Worm (Caenorhabditis elegans) whole organism, young adult: ENCODE data around the gene srsx-12.

Experiments used
- B0035.1 ChIP-seq: sonication (generic microtip); optimal IDR thresholded peaks from 2 replicates; lab custom pipeline; 2016; ENCODE audit warnings: missing genetic modification characterization, mild to moderate bottlenecking, missing compliant biosample characterization, missing genotype, missing genetic modification reagents
- C17E4.6 ChIP-seq: fragments of 200-800 bp; sonication (Bioruptor generic); IDR thresholded peaks from 2 replicates; pipeline ENCODE4 v1.3.6; 2022; ENCODE audit warnings: missing genetic modification reagents, missing genetic modification characterization, missing compliant biosample characterization
- F33H1.4 ChIP-seq: fragments of 200-800 bp; sonication (Bioruptor generic); IDR thresholded peaks from 2 replicates; pipeline ENCODE4 v1.3.6; 2022; ENCODE audit warnings: missing genetic modification reagents, missing genetic modification characterization, missing compliant biosample characterization
- F37B4.10 ChIP-seq: fragments of 200-800 bp; sonication (Bioruptor generic); IDR thresholded peaks from 2 replicates; pipeline ENCODE4 v1.3.6; 2022; ENCODE audit warnings: missing genetic modification characterization, missing compliant biosample characterization
- K11D2.4 ChIP-seq: fragments of 200-800 bp; sonication (Bioruptor generic); IDR thresholded peaks from 2 replicates; pipeline ENCODE4 v1.3.6; 2022; ENCODE audit warnings: missing genetic modification reagents, missing genetic modification characterization, missing compliant biosample characterization
- T07F8.4 ChIP-seq: sonication (generic microtip); optimal IDR thresholded peaks from 2 replicates; lab custom pipeline; 2016; ENCODE audit warnings: mild to moderate bottlenecking, missing genetic modification characterization, moderate library complexity, missing compliant biosample characterization
- T26A5.8 ChIP-seq: sonication (generic microtip); optimal IDR thresholded peaks from 2 replicates; lab custom pipeline; 2016; ENCODE audit warnings: missing genetic modification characterization, missing compliant biosample characterization
- Y56A3A.18 ChIP-seq: fragments of 200-800 bp; sonication (Bioruptor generic); IDR thresholded peaks from 2 replicates; pipeline ENCODE4 v1.3.6; 2022; ENCODE audit warnings: missing genetic modification reagents, missing genetic modification characterization, missing compliant biosample characterization
- akir-1 ChIP-seq: fragments of 200-800 bp; sonication (Bioruptor generic); optimal IDR thresholded peaks from 2 replicates; lab custom pipeline; 2018; ENCODE audit warnings: mild to moderate bottlenecking, missing genetic modification characterization, moderate library complexity, missing compliant biosample characterization
- aptf-3 ChIP-seq: fragments of 200-800 bp; sonication (Bioruptor generic); IDR thresholded peaks from 2 replicates; pipeline ENCODE4 v1.3.6; 2022; ENCODE audit warnings: missing genetic modification characterization, missing compliant biosample characterization
- bed-1 ChIP-seq: fragments of 200-800 bp; sonication (Bioruptor generic); IDR thresholded peaks from 2 replicates; pipeline ENCODE4 v1.3.6; 2022; ENCODE audit warnings: missing genetic modification reagents, missing genetic modification characterization, missing compliant biosample characterization
- bed-2 ChIP-seq: fragments of 200-800 bp; sonication (Bioruptor generic); IDR thresholded peaks from 2 replicates; pipeline ENCODE4 v1.3.6; 2022; ENCODE audit warnings: missing genetic modification reagents, missing genetic modification characterization, missing compliant biosample characterization
- ccch-3 ChIP-seq: fragments of 200-800 bp; sonication (Bioruptor generic); optimal IDR thresholded peaks from 2 replicates; lab custom pipeline; 2018; ENCODE audit warnings: mild to moderate bottlenecking, missing genetic modification characterization, missing compliant biosample characterization
- cebp-1 ChIP-seq, 2 experiments: fragments of 200-800 bp in 1 of 2; sonication (Bioruptor generic) in 1 of 2; sonication (generic microtip) in 1 of 2; IDR thresholded peaks in 1 of 2; optimal IDR thresholded peaks in 1 of 2; 2 replicates each; pipeline versions ENCODE4 v1.3.6 to Lab custom; 2017 to 2022; ENCODE audit warnings: missing compliant biosample characterization in 2 of 2, missing genetic modification characterization in 2 of 2, mild to moderate bottlenecking in 1 of 2, missing genetic modification reagents in 1 of 2, moderate library complexity in 1 of 2
- ceh-27 ChIP-seq: fragments of 200-800 bp; sonication (Bioruptor generic); optimal IDR thresholded peaks from 2 replicates; lab custom pipeline; 2018; ENCODE audit warnings: mild to moderate bottlenecking, missing genetic modification characterization, moderate library complexity, missing compliant biosample characterization
- ceh-58 ChIP-seq: fragments of 200-800 bp; sonication (Bioruptor generic); IDR thresholded peaks from 2 replicates; pipeline ENCODE4 v1.3.6; 2022; ENCODE audit warnings: missing genetic modification characterization, missing compliant biosample characterization
- chd-7 ChIP-seq: sonication (generic microtip); optimal IDR thresholded peaks from 2 replicates; lab custom pipeline; 2016; ENCODE audit warnings: mild to moderate bottlenecking, missing genetic modification characterization, moderate library complexity, missing compliant biosample characterization
- dox-1 ChIP-seq: fragments of 200-800 bp; sonication (Bioruptor generic); IDR thresholded peaks from 2 replicates; pipeline ENCODE4 v1.3.6; 2022; ENCODE audit warnings: missing genetic modification reagents, missing genetic modification characterization, missing compliant biosample characterization
- dpff-1 ChIP-seq: sonication (generic microtip); optimal IDR thresholded peaks from 2 replicates; lab custom pipeline; 2017; ENCODE audit warnings: mild to moderate bottlenecking, missing genetic modification characterization, missing compliant biosample characterization
- ekl-4 ChIP-seq: fragments of 200-800 bp; sonication (Bioruptor generic); IDR thresholded peaks from 2 replicates; pipeline ENCODE4 v1.3.6; 2022; ENCODE audit warnings: missing genetic modification reagents, missing genetic modification characterization, missing compliant biosample characterization
- ets-4 ChIP-seq: fragments of 200-800 bp; sonication (Bioruptor generic); optimal IDR thresholded peaks from 2 replicates; lab custom pipeline; 2018; ENCODE audit warnings: mild to moderate bottlenecking, missing genetic modification characterization, missing compliant biosample characterization
- hmg-20 ChIP-seq: fragments of 200-800 bp; sonication (Bioruptor generic); IDR thresholded peaks from 2 replicates; pipeline ENCODE4 v1.3.6; 2022; ENCODE audit warnings: missing genetic modification reagents, missing genetic modification characterization, missing compliant biosample characterization
- hsf-1 ChIP-seq: fragments of 200-800 bp; sonication (Bioruptor generic); IDR thresholded peaks from 2 replicates; pipeline ENCODE4 v1.3.6; 2022; ENCODE audit warnings: missing genetic modification reagents, missing genetic modification characterization, missing compliant biosample characterization
- madf-10 ChIP-seq: sonication (generic microtip); optimal IDR thresholded peaks from 2 replicates; lab custom pipeline; 2016; ENCODE audit warnings: mild to moderate bottlenecking, missing genetic modification characterization, missing compliant biosample characterization
- madf-6 ChIP-seq: fragments of 200-800 bp; sonication (Bioruptor generic); IDR thresholded peaks from 2 replicates; pipeline ENCODE4 v1.3.6; 2022; ENCODE audit warnings: missing genetic modification reagents, missing genetic modification characterization, missing compliant biosample characterization
- nfyb-1 ChIP-seq: fragments of 200-800 bp; sonication (Bioruptor generic); IDR thresholded peaks from 2 replicates; pipeline ENCODE4 v1.3.6; 2022; ENCODE audit warnings: missing genetic modification reagents, missing genetic modification characterization, missing compliant biosample characterization
- nhr-120 ChIP-seq: fragments of 200-800 bp; sonication (Bioruptor generic); IDR thresholded peaks from 2 replicates; pipeline ENCODE4 v1.3.6; 2022; ENCODE audit warnings: missing genetic modification characterization, missing compliant biosample characterization
- nhr-80 ChIP-seq: sonication (generic microtip); optimal IDR thresholded peaks from 2 replicates; lab custom pipeline; 2016; ENCODE audit warnings: missing genetic modification characterization, missing compliant biosample characterization
- pha-4 ChIP-seq: fragments of 150-350 bp; sonication (generic microtip); optimal IDR thresholded peaks from 2 replicates; lab custom pipeline; 2014; ENCODE audit warnings: missing biosample characterization, missing genetic modification reagents, missing genetic modification characterization
- tbp1 ChIP-seq: fragments of 200-800 bp; sonication (Bioruptor generic); optimal IDR thresholded peaks from 2 replicates; lab custom pipeline; 2018; ENCODE audit warnings: mild to moderate bottlenecking, missing genetic modification characterization, missing compliant biosample characterization
- tbx-9 ChIP-seq: sonication (generic microtip); optimal IDR thresholded peaks from 2 replicates; lab custom pipeline; 2016; ENCODE audit warnings: borderline replicate concordance, missing genetic modification characterization, inconsistent platforms, missing compliant biosample characterization
- unc-62 ChIP-seq: fragments of 150-350 bp; optimal IDR thresholded peaks from 2 replicates; lab custom pipeline; 2014; ENCODE audit warnings: missing biosample characterization, missing genetic modification reagents, missing genetic modification characterization

Gene srsx-12

ce11 chrV:4980873-4981272 is at the start of gene srsx-12:
Gene srsx-12 (minus strand): TSS chrV:4980973.
- no peak for TF ChIP-seq hmg-20 (GFP tag; lab: Robert Waterston, UW)
- TF ChIP-seq ekl-4 (GFP tag; lab: Robert Waterston, UW): no peak
- no peak for TF ChIP-seq C17E4.6 (GFP tag; lab: Robert Waterston, UW)
- TF ChIP-seq ceh-58 (GFP tag; lab: Robert Waterston, UW): no peak
- no peak for TF ChIP-seq ceh-27 (GFP tag; lab: Kevin White, UChicago)
- TF ChIP-seq pha-4 (tag; lab: Kevin White, UChicago): no peak
- TF ChIP-seq ccch-3 (GFP tag; lab: Kevin White, UChicago): no peak
- TF ChIP-seq madf-6 (GFP tag; lab: Robert Waterston, UW): no peak
- TF ChIP-seq bed-2 (GFP tag; lab: Robert Waterston, UW): no peak
- no peak for TF ChIP-seq hsf-1 (GFP tag; lab: Robert Waterston, UW)
- TF ChIP-seq nfyb-1 (GFP tag; lab: Robert Waterston, UW): no peak
- no peak for TF ChIP-seq chd-7 (tag; lab: Kevin White, UChicago)
- no peak for TF ChIP-seq tbp1 (GFP tag; lab: Kevin White, UChicago)
- TF ChIP-seq akir-1 (GFP tag; lab: Kevin White, UChicago): no peak
- no peak for TF ChIP-seq bed-1 (GFP tag; lab: Robert Waterston, UW)
- TF ChIP-seq F37B4.10: no peak
- TF ChIP-seq B0035.1 (tag; lab: Kevin White, UChicago): no peak
- no peak for TF ChIP-seq tbx-9 (tag; lab: Kevin White, UChicago)
- no peak for TF ChIP-seq dpff-1
- TF ChIP-seq, all 124 proteins: peak for 0

ce11 chrV:5030212-5030611 is 49.4 kb upstream of the srsx-12 start:
- TF ChIP-seq madf-10: no peak
- peak; percentile 86 for TF ChIP-seq nhr-80 (tag; lab: Kevin White, UChicago)
- no peak for TF ChIP-seq ekl-4 (GFP tag; lab: Robert Waterston, UW)

- TF ChIP-seq dox-1 (GFP tag; lab: Robert Waterston, UW) (peak; percentile 55), nhr-80 (tag; lab: Kevin White, UChicago) (peak; percentile 84), cebp-1 (GFP tag; IDR thresholded peaks at IDR 0.05; lab: Robert Waterston, UW) (no peak), cebp-1 (tag; optimal IDR thresholded peaks at IDR 0.05; lab: Kevin White, UChicago) (peak; percentile 5), T07F8.4 (tag; lab: Kevin White, UChicago) (no peak), ets-4 (GFP tag; lab: Kevin White, UChicago) (peak; percentile 17), unc-62 (GFP tag; lab: Kevin White, UChicago) (no peak)
Observed at ce11 chrV:5027640-5028039, 46.9 kb upstream of the srsx-12 start, which contains the start of gene cpt-4. Gene cpt-4 (minus strand): TSS chrV:5027723.

- TF ChIP-seq akir-1 (GFP tag; lab: Kevin White, UChicago): no peak
- TF ChIP-seq unc-62 (GFP tag; lab: Kevin White, UChicago): peak; percentile 32
- peak; percentile 46; the same call in 1 of the 2 replicates for TF ChIP-seq dox-1 (GFP tag; lab: Robert Waterston, UW)
- TF ChIP-seq K11D2.4 (GFP tag; lab: Robert Waterston, UW): no peak
- no peak for TF ChIP-seq Y56A3A.18 (GFP tag; lab: Robert Waterston, UW)
- no peak for TF ChIP-seq nhr-120 (GFP tag; lab: Robert Waterston, UW)
- TF ChIP-seq aptf-3 (GFP tag; lab: Robert Waterston, UW): no peak
- TF ChIP-seq bed-2 (GFP tag; lab: Robert Waterston, UW): no peak
- TF ChIP-seq F33H1.4 (GFP tag; lab: Robert Waterston, UW): no peak
- TF ChIP-seq bed-1 (GFP tag; lab: Robert Waterston, UW): no peak
- TF ChIP-seq nhr-80 (tag; lab: Kevin White, UChicago): peak; percentile 73
- TF ChIP-seq T26A5.8 (tag; lab: Kevin White, UChicago): no peak
Observed at ce11 chrV:5026438-5026837, 45.7 kb upstream of the srsx-12 start.
